Fruit fly (Drosophila melanogaster): Measurements from ENCODE around the gene CG3529.

Gene CG3529

dm6 chr3L:9492115-9492514, 45.5 kb downstream of the CG3529 start, which contains the start of gene CG32037:
CG32037 (minus strand) TSS chr3L:9492215.
- TF ChIP-seq pan (optimal IDR thresholded peaks at IDR 0.05) (no peak), psq (optimal IDR thresholded peaks at IDR 0.05) (no peak), usp (GFP tag; optimal IDR thresholded peaks at IDR 0.05) (no peak), Dll (optimal IDR thresholded peaks at IDR 0.05) (no peak)

DNA sequence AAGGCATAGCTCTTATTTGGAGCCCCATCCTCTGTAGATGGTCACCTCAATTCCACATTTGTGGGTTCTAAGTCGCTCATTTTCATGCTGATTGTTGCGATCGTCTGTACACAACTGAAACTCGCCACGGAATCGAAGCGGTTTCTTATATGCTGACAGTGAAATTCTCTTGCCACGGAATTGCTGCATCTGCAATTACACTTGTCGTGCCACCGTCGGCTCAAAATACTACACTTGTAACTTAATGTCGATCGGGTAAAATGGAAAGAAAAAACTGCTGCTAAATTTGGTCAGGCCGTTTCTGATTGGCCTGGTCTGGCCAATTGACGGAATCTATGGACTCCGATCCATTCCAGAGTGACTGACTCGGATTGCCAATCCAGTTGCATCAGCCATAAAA, 50.6 kb downstream of the CG3529 start:
- no peak for TF ChIP-seq psq (optimal IDR thresholded peaks at IDR 0.05)
- TF ChIP-seq usp (GFP tag; optimal IDR thresholded peaks at IDR 0.05) = no peak
- TF ChIP-seq CG8478 (optimal IDR thresholded peaks at IDR 0.05) = no peak
- no peak for TF ChIP-seq pan (optimal IDR thresholded peaks at IDR 0.05)
- no peak for TF ChIP-seq Dll (optimal IDR thresholded peaks at IDR 0.05)
- TF ChIP-seq EcR (GFP tag; optimal IDR thresholded peaks at IDR 0.05) = no peak

DNA sequence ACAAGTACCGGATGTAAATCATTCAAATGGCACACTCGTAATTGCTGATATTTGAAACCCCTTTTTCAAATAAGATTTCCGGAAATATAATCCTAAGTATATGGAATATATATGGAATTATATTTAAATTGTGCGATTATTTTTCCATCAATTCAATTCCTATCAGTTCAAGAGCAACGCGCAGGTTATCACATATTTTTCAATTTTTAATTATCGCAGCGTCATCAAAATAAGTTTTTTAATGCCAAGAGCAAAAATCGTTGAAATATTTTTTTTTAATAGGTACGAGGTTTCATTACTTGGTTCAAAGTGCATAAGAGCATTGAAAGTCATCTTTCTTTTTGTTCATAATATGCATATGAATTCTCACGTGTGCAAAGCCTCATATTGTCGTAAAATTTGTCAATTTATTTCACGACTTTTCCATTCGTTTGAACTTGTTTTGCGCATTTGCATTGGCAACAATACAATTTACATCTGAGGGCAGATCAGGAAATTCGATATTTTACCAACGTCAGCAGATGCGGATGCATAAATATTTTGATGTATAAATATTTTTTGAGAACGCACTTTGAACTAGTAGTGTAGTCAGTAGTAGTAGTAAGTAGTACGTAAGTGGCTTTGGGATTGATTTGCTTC, 51.4 kb downstream of the CG3529 start:
- TF ChIP-seq usp (GFP tag; optimal IDR thresholded peaks at IDR 0.05) = no peak
- no peak for TF ChIP-seq EcR (GFP tag; optimal IDR thresholded peaks at IDR 0.05)
